Worm (Caenorhabditis elegans): ENCODE measurements around the gene D1086.17.
A peak's percentile ranks its signal among the peaks of the same experiment; 100 is the strongest.

D1086.17 gene

DNA sequence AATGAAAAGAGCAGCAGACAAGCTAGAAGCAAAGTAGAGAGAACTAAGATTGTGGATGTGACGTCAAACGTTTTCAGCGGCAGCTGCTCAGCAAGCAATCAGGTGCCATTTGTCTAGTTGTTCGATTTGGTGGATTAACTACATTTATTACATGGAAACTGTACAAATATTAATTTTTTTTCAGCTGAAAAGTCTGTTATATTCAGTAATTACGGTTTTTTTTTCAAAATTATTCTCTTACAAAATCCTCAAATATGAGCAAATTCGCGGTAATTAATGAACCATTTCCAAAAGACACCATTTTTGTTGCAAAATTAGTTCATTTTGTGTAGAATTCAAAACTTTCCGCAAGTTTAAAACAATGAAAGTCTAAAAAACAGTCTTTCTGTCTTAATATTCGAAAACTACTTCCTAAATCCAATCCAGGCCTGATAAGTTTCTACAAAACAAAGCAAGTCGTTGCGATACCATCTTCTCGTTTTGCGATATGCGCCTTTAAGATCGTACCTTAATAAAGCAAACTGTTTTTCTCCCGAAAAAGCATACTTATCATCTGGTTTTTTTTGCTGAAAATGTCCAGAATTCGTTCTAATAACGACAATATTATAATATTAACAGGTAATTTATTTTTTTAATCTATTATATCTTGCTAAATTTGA is 22.8 kb downstream of the D1086.17 start, which contains the start of the genes D1086.5 and him-5:
D1086.5 (minus strand) TSS at position 51 of the 659 bp plus-strand sequence.
him-5 (plus strand) TSS at position 118 of the 659 bp plus-strand sequence.
- no peak for TF ChIP-seq lin-13 (GFP tag; optimal IDR thresholded peaks at IDR 0.05)
- no peak for TF ChIP-seq egl-27 (tag; optimal IDR thresholded peaks at IDR 0.05)
- TF ChIP-seq nhr-23 (tag; optimal IDR thresholded peaks at IDR 0.05), result no peak
- TF ChIP-seq nhr-11 (tag; optimal IDR thresholded peaks at IDR 0.05), result no peak
- no peak for TF ChIP-seq blmp-1 (tag; optimal IDR thresholded peaks at IDR 0.05; ENCODE audit: insufficient read depth)

DNA sequence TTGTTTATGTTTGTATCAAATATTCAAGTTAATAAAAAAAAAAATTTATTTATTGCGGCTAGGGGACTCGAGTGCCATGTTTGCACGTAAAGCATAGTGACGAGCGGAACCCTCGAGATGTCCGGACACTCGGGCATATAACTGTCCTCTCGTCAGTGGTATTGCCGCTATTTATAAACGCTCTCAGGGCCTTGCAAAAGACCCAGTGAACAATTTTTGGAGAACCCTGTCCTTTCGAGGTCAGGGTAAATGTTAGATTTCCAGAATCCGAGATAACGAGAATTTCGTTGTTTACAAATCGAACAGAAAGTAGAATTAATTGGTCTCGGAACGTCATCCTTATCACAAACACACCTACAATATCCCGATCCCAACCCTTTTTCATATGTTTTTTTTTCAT is 24.7 kb downstream of the D1086.17 start, which contains the start of gene D1086.3:
D1086.3 (plus strand) TSS at position 390 of the 400 bp plus-strand sequence.
- TF ChIP-seq mab-5 (tag; optimal IDR thresholded peaks at IDR 0.05) (no peak), nhr-129 (tag; optimal IDR thresholded peaks at IDR 0.05) (peak; percentile 30), sma-9 (GFP tag; optimal IDR thresholded peaks at IDR 0.05) (peak; percentile 40), sma-9 (tag; optimal IDR thresholded peaks at IDR 0.05) (no peak), zag-1 (tag; optimal IDR thresholded peaks at IDR 0.05) (no peak), fos-1 (tag; optimal IDR thresholded peaks at IDR 0.05) (peak; percentile 1), C34F6.9 (tag; optimal IDR thresholded peaks at IDR 0.05) (peak; percentile 5), nhr-77 (tag; optimal IDR thresholded peaks at IDR 0.05) (no peak), ama-1 (optimal IDR thresholded peaks at IDR 0.05) (peak; percentile 91), lin-13 (GFP tag; optimal IDR thresholded peaks at IDR 0.05) (peak; percentile 8), snpc-4 (tag; optimal IDR thresholded peaks at IDR 0.05) (peak; percentile 97), sma-3 (GFP tag; optimal IDR thresholded peaks at IDR 0.05) (peak; percentile 35), lsy-2 (tag; optimal IDR thresholded peaks at IDR 0.05) (peak in 1 of 2 experiments; percentile 44), crh-2 (tag; optimal IDR thresholded peaks at IDR 0.05) (no peak), nhr-21 (tag; optimal IDR thresholded peaks at IDR 0.05) (peak; percentile 39), ztf-4 (tag; optimal IDR thresholded peaks at IDR 0.05) (no peak), ztf-1 (GFP tag; conservative IDR thresholded peaks at IDR 0.05) (0 out of 2 replicates have a peak, but pooled peaks have one; percentile 30)

DNA sequence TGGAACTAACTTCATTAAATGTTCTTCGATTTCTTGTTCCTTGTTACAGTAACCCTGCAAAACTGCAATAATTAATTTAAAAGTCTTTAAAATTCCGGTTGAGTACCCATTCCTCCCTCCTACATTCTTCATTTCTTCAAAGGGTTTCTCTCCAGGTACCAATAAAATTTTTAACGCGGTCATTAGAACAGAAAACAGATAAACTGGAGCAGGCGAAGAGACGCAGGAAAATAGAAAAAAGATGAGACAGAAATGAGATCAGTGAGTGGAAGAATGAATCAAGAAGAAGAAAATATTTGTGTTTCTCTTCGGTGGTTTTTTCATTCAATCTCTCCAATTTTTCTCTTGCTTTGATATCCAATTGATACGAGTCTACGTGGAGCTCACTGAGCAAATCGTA is 26.1 kb downstream of the D1086.17 start, which contains the start of gene D1086.8:
D1086.8 (plus strand) TSS at position 301 of the 400 bp plus-strand sequence.
- no peak for TF ChIP-seq mdl-1 (tag; optimal IDR thresholded peaks at IDR 0.05)
- TF ChIP-seq C34F6.9 (tag; optimal IDR thresholded peaks at IDR 0.05), result peak; percentile 4
- TF ChIP-seq nhr-21 (tag; optimal IDR thresholded peaks at IDR 0.05), result no peak
- TF ChIP-seq ZK546.5 (tag; optimal IDR thresholded peaks at IDR 0.05), result no peak
- TF ChIP-seq nhr-237 (tag; optimal IDR thresholded peaks at IDR 0.05), result no peak
- TF ChIP-seq blmp-1 (tag; optimal IDR thresholded peaks at IDR 0.05; ENCODE audit: insufficient read depth), result no peak
- no peak for TF ChIP-seq nhr-11 (tag; optimal IDR thresholded peaks at IDR 0.05)

DNA sequence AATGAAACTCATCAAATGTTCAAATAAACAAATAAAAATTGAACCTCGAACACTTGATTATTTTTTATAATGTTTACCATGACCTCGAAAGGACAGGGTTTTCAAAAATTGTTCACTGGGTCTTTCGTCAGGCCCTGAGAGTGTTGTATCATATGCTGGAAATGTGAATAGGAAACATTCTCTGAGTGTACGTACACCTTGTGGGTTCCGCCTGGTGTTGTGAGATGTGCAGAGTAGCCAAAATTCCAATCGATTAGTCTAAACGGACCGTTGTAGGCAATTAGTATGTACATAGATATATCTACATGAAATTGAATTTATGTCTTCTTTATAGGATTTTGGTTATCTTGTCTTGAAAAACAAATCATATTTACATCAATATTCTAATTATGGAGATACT is 26.9 kb downstream of the D1086.17 start:
- TF ChIP-seq elt-3 (tag; optimal IDR thresholded peaks at IDR 0.05), result no peak
- TF ChIP-seq ztf-1 (GFP tag; conservative IDR thresholded peaks at IDR 0.05), result no peak
- no peak for TF ChIP-seq nhr-77 (tag; optimal IDR thresholded peaks at IDR 0.05)
- no peak for TF ChIP-seq skn-1 (tag; optimal IDR thresholded peaks at IDR 0.05)
- no peak for TF ChIP-seq lin-39 (tag; optimal IDR thresholded peaks at IDR 0.05)
- TF ChIP-seq C34F6.9 (tag; optimal IDR thresholded peaks at IDR 0.05), result no peak
- no peak for TF ChIP-seq mdl-1 (tag; optimal IDR thresholded peaks at IDR 0.05)
- no peak for TF ChIP-seq Y55F3AM.14 (GFP tag; optimal IDR thresholded peaks at IDR 0.05)
- TF ChIP-seq sma-9 (GFP tag; optimal IDR thresholded peaks at IDR 0.05), result no peak
- no peak for TF ChIP-seq sma-9 (tag; optimal IDR thresholded peaks at IDR 0.05)
- no peak for TF ChIP-seq dmd-4 (tag; optimal IDR thresholded peaks at IDR 0.05)
- TF ChIP-seq blmp-1 (tag; optimal IDR thresholded peaks at IDR 0.05; ENCODE audit: insufficient read depth), result no peak
- TF ChIP-seq gmeb-1 (tag; optimal IDR thresholded peaks at IDR 0.05), result no peak
- no peak for TF ChIP-seq sma-3 (GFP tag; optimal IDR thresholded peaks at IDR 0.05)
- TF ChIP-seq unc-39 (tag; optimal IDR thresholded peaks at IDR 0.05), result no peak
- no peak for TF ChIP-seq mab-5 (tag; optimal IDR thresholded peaks at IDR 0.05)
- no peak for TF ChIP-seq alr-1 (tag; optimal IDR thresholded peaks at IDR 0.05)
- TF ChIP-seq nhr-21 (tag; optimal IDR thresholded peaks at IDR 0.05), result no peak
- TF ChIP-seq elt-1 (tag; optimal IDR thresholded peaks at IDR 0.05), result no peak
- TF ChIP-seq lin-13 (GFP tag; optimal IDR thresholded peaks at IDR 0.05), result no peak
- no peak for TF ChIP-seq lin-11 (tag; optimal IDR thresholded peaks at IDR 0.05)

All from whole organism, L2 larva.